Comparison of ENCODE assay signal across 1 fruit fly cellular context in the genomic region with DNA sequence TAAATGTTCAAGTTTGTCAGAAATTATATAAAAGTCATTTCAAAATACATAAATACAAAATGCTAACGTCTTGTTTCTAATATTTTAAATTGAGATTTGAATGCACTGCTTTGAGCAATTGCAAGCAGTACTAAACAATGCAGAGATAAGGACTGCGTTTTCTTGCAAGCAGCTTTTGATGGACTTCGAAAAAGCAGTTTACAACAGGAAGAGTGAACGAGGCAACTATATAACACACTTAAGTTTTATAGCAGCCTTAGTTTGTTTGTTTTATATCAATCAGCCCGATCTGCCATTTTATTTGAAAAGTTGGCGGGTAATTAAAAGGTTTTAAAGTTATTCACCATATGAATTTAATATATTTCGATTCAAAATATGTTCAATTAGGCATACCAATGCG.
TF ChIP-seq lines count a peak whose summit lies in the region.

No protein-coding gene starts in this region.

TF ChIP-seq in whole organism, embryonic, 481 proteins besides CTCF, POLR2A, EP300 and RAD21 (continued from another document and continues in another):
- no peak for TF ChIP-seq yki (optimal IDR thresholded peaks at IDR 0.05; lab: Kevin White, UChicago)
- no peak for TF ChIP-seq Taf1 (GFP tag; IDR thresholded peaks at IDR 0.05; lab: Robert Waterston, UW)
- TF ChIP-seq slbo (GFP tag; IDR thresholded peaks at IDR 0.05; lab: Robert Waterston, UW) = peak; percentile 14; the same call in 1 of the 2 replicates
- TF ChIP-seq CG15696 (tag; optimal IDR thresholded peaks at IDR 0.05; lab: Kevin White, UChicago) = peak; percentile 27
- peak; percentile 37 for TF ChIP-seq CG13624 (GFP tag; optimal IDR thresholded peaks at IDR 0.05; lab: Kevin White, UChicago)
- TF ChIP-seq CG12391 (tag; optimal IDR thresholded peaks at IDR 0.05; lab: Kevin White, UChicago) = peak; percentile 17
- TF ChIP-seq p53 (GFP tag; optimal IDR thresholded peaks at IDR 0.05; lab: Kevin White, UChicago) = no peak
- TF ChIP-seq Ravus (GFP tag; IDR thresholded peaks at IDR 0.05; lab: Robert Waterston, UW) = no peak
- no peak for TF ChIP-seq Fer3 (tag; optimal IDR thresholded peaks at IDR 0.05; lab: Kevin White, UChicago)
- no peak for TF ChIP-seq Tbp (GFP tag; optimal IDR thresholded peaks at IDR 0.05; lab: Kevin White, UChicago)
- TF ChIP-seq CG15269 (tag; optimal IDR thresholded peaks at IDR 0.05; lab: Kevin White, UChicago) = no peak
- no peak for TF ChIP-seq CG8290 (GFP tag; optimal IDR thresholded peaks at IDR 0.05; lab: Kevin White, UChicago)
- TF ChIP-seq CG8290 (tag; optimal IDR thresholded peaks at IDR 0.05; lab: Kevin White, UChicago) = peak; percentile 7 to 75
- no peak for TF ChIP-seq prd (optimal IDR thresholded peaks at IDR 0.05; lab: Kevin White, UChicago)
- TF ChIP-seq prd (GFP tag; IDR thresholded peaks at IDR 0.05; lab: Robert Waterston, UW) = peak; percentile 22; the same call in 1 of the 3 replicates
- TF ChIP-seq pum (GFP tag; optimal IDR thresholded peaks at IDR 0.05; lab: Kevin White, UChicago) = no peak
- TF ChIP-seq CG17829 (tag; optimal IDR thresholded peaks at IDR 0.05; lab: Kevin White, UChicago) = no peak
- TF ChIP-seq slou (GFP tag; optimal IDR thresholded peaks at IDR 0.05; lab: Kevin White, UChicago) = peak; percentile 16
- no peak for TF ChIP-seq cg (GFP tag; optimal IDR thresholded peaks at IDR 0.05; lab: Kevin White, UChicago)
- no peak for TF ChIP-seq crp (GFP tag; optimal IDR thresholded peaks at IDR 0.05; lab: Kevin White, UChicago)
- no peak for TF ChIP-seq cwo (GFP tag; optimal IDR thresholded peaks at IDR 0.05; lab: Kevin White, UChicago)
- no peak for TF ChIP-seq CG1529 (GFP tag; optimal IDR thresholded peaks at IDR 0.05; lab: Kevin White, UChicago)
- peak; percentile 34 for TF ChIP-seq CG12769 (tag; optimal IDR thresholded peaks at IDR 0.05; lab: Kevin White, UChicago)
- peak; percentile 41 for TF ChIP-seq CG11504 (tag; optimal IDR thresholded peaks at IDR 0.05; lab: Kevin White, UChicago)
- peak; percentile 4 for TF ChIP-seq CG9609 (GFP tag; optimal IDR thresholded peaks at IDR 0.05; lab: Kevin White, UChicago)
- TF ChIP-seq oc (tag; optimal IDR thresholded peaks at IDR 0.05; lab: Kevin White, UChicago) = no peak
- no peak for TF ChIP-seq Oli (tag; optimal IDR thresholded peaks at IDR 0.05; lab: Kevin White, UChicago)
- TF ChIP-seq slp2 (GFP tag; optimal IDR thresholded peaks at IDR 0.05; lab: Kevin White, UChicago) = no peak
- no peak for TF ChIP-seq CG1233 (GFP tag; optimal IDR thresholded peaks at IDR 0.05; lab: Kevin White, UChicago)
- TF ChIP-seq CG8478 (optimal IDR thresholded peaks at IDR 0.05; lab: Kevin White, UChicago) = peak; percentile 84
- TF ChIP-seq GATAe (GFP tag; conservative IDR thresholded peaks at IDR 0.05; lab: Robert Waterston, UW) = peak; percentile 94
- TF ChIP-seq disco-r (GFP tag; optimal IDR thresholded peaks at IDR 0.05; lab: Kevin White, UChicago) = no peak
- TF ChIP-seq CG10979 (tag; optimal IDR thresholded peaks at IDR 0.05; lab: Kevin White, UChicago) = no peak
- TF ChIP-seq CG2889 (GFP tag; IDR thresholded peaks at IDR 0.05; lab: Robert Waterston, UW) = no peak
- TF ChIP-seq Hr51 (GFP tag; optimal IDR thresholded peaks at IDR 0.05; lab: Kevin White, UChicago) = no peak
- no peak for TF ChIP-seq lola (GFP tag; optimal IDR thresholded peaks at IDR 0.05; lab: Kevin White, UChicago)
- no peak for TF ChIP-seq Dip2 (GFP tag; IDR thresholded peaks at IDR 0.05; lab: Robert Waterston, UW)
- TF ChIP-seq pzg (GFP tag; optimal IDR thresholded peaks at IDR 0.05; lab: Kevin White, UChicago) = peak; percentile 60
- TF ChIP-seq E2f2 (GFP tag; IDR thresholded peaks at IDR 0.05; lab: Robert Waterston, UW) = peak; percentile 94
- TF ChIP-seq CG33213 (GFP tag; optimal IDR thresholded peaks at IDR 0.05; lab: Kevin White, UChicago) = peak; percentile 51
- TF ChIP-seq CG18476 (GFP tag; optimal IDR thresholded peaks at IDR 0.05; lab: Kevin White, UChicago) = no peak
- peak; percentile 8 for TF ChIP-seq CG2120 (GFP tag; optimal IDR thresholded peaks at IDR 0.05; lab: Kevin White, UChicago)
- TF ChIP-seq stwl (tag; optimal IDR thresholded peaks at IDR 0.05; lab: Kevin White, UChicago) = peak; percentile 99
- TF ChIP-seq CG17385 (GFP tag; optimal IDR thresholded peaks at IDR 0.05; lab: Kevin White, UChicago) = no peak
- TF ChIP-seq CG11456 (GFP tag; IDR thresholded peaks at IDR 0.05; lab: Robert Waterston, UW) = no peak
- TF ChIP-seq Usf (GFP tag; optimal IDR thresholded peaks at IDR 0.05; lab: Kevin White, UChicago) = no peak
- TF ChIP-seq fd3F (GFP tag; optimal IDR thresholded peaks at IDR 0.05; lab: Kevin White, UChicago) = no peak
- no peak for TF ChIP-seq z (GFP tag; IDR thresholded peaks at IDR 0.05; lab: Robert Waterston, UW)
- peak; percentile 44 for TF ChIP-seq CG1603 (tag; optimal IDR thresholded peaks at IDR 0.05; lab: Kevin White, UChicago)
- TF ChIP-seq CG6791 (GFP tag; IDR thresholded peaks at IDR 0.05; lab: Robert Waterston, UW; ENCODE audit: partially characterized antibody) = 0 out of 3 replicates have a peak, but pooled peaks have one; percentile 38
- no peak for TF ChIP-seq CG10565 (GFP tag; optimal IDR thresholded peaks at IDR 0.05; lab: Kevin White, UChicago)
- no peak for TF ChIP-seq en (GFP tag; optimal IDR thresholded peaks at IDR 0.05; lab: Kevin White, UChicago)
- no peak for TF ChIP-seq CG12942 (GFP tag; optimal IDR thresholded peaks at IDR 0.05; lab: Kevin White, UChicago)
- TF ChIP-seq ash1 (GFP tag; optimal IDR thresholded peaks at IDR 0.05; lab: Kevin White, UChicago) = no peak
- TF ChIP-seq Xbp1 (GFP tag; optimal IDR thresholded peaks at IDR 0.05; lab: Kevin White, UChicago) = peak; percentile 24
- TF ChIP-seq CG4360 (GFP tag; IDR thresholded peaks at IDR 0.05; lab: Robert Waterston, UW) = no peak
- no peak for TF ChIP-seq CG15073 (GFP tag; optimal IDR thresholded peaks at IDR 0.05; lab: Kevin White, UChicago)
- TF ChIP-seq CG13894 (tag; optimal IDR thresholded peaks at IDR 0.05; lab: Kevin White, UChicago) = peak; percentile 11
- TF ChIP-seq CoRest (tag; optimal IDR thresholded peaks at IDR 0.05; lab: Kevin White, UChicago) = peak; percentile 79
- peak; percentile 38 for TF ChIP-seq Hr3 (GFP tag; optimal IDR thresholded peaks at IDR 0.05; lab: Kevin White, UChicago)
- peak; percentile 53; the same call in 1 of the 3 replicates for TF ChIP-seq knrl (GFP tag; IDR thresholded peaks at IDR 0.05; lab: Robert Waterston, UW; ENCODE audit: partially characterized antibody)
- peak; percentile 34; the same call in 1 of the 3 replicates for TF ChIP-seq CG17361 (GFP tag; IDR thresholded peaks at IDR 0.05; lab: Robert Waterston, UW)
- TF ChIP-seq org-1 (GFP tag; optimal IDR thresholded peaks at IDR 0.05; lab: Kevin White, UChicago) = no peak
- TF ChIP-seq Spps (tag; optimal IDR thresholded peaks at IDR 0.05; lab: Kevin White, UChicago) = no peak
- TF ChIP-seq Bdp1 (GFP tag; optimal IDR thresholded peaks at IDR 0.05; lab: Kevin White, UChicago) = no peak
- no peak for TF ChIP-seq lab (GFP tag; optimal IDR thresholded peaks at IDR 0.05; lab: Kevin White, UChicago)
- peak; percentile 7 for TF ChIP-seq dm (GFP tag; optimal IDR thresholded peaks at IDR 0.05; lab: Kevin White, UChicago)
- TF ChIP-seq CG3847 (GFP tag; IDR thresholded peaks at IDR 0.05; lab: Robert Waterston, UW) = peak; percentile 40
- peak; percentile 94 for TF ChIP-seq CG10321 (GFP tag; IDR thresholded peaks at IDR 0.05; lab: Robert Waterston, UW)
- TF ChIP-seq B-H2 (GFP tag; optimal IDR thresholded peaks at IDR 0.05; lab: Kevin White, UChicago) = no peak
- no peak for TF ChIP-seq Hmr (GFP tag; optimal IDR thresholded peaks at IDR 0.05; lab: Kevin White, UChicago)
- 0 out of 2 replicates have a peak, but pooled peaks have one; percentile 38 for TF ChIP-seq CG9932 (GFP tag; IDR thresholded peaks at IDR 0.05; lab: Robert Waterston, UW)
- no peak for TF ChIP-seq bowl (GFP tag; IDR thresholded peaks at IDR 0.05; lab: Robert Waterston, UW)
- TF ChIP-seq Ets65A (GFP tag; lab: Kevin White, UChicago) = peak; percentile 99
- TF ChIP-seq br (optimal IDR thresholded peaks at IDR 0.05; lab: Kevin White, UChicago) = no peak
- peak; percentile 17 for TF ChIP-seq Mad (GFP tag; optimal IDR thresholded peaks at IDR 0.05; lab: Kevin White, UChicago)
- no peak for TF ChIP-seq Hmx (GFP tag; optimal IDR thresholded peaks at IDR 0.05; lab: Kevin White, UChicago)
- peak; percentile 100 for TF ChIP-seq CG18011 (GFP tag; optimal IDR thresholded peaks at IDR 0.05; lab: Kevin White, UChicago)
- no peak for TF ChIP-seq CG18599 (GFP tag; optimal IDR thresholded peaks at IDR 0.05; lab: Kevin White, UChicago)
- TF ChIP-seq ems (GFP tag; optimal IDR thresholded peaks at IDR 0.05; lab: Kevin White, UChicago) = no peak
- TF ChIP-seq chn (GFP tag; optimal IDR thresholded peaks at IDR 0.05; lab: Kevin White, UChicago) = no peak
- TF ChIP-seq salm (tag; optimal IDR thresholded peaks at IDR 0.05; lab: Kevin White, UChicago) = no peak
- TF ChIP-seq grau (tag; optimal IDR thresholded peaks at IDR 0.05; lab: Kevin White, UChicago) = peak; percentile 26
- no peak for TF ChIP-seq CG7987 (GFP tag; optimal IDR thresholded peaks at IDR 0.05; lab: Kevin White, UChicago)
- TF ChIP-seq Lpt (GFP tag; optimal IDR thresholded peaks at IDR 0.05; lab: Kevin White, UChicago) = no peak
- peak; percentile 21 for TF ChIP-seq Ssrp (tag; optimal IDR thresholded peaks at IDR 0.05; lab: Kevin White, UChicago)
- TF ChIP-seq dmrt11E (tag; optimal IDR thresholded peaks at IDR 0.05; lab: Kevin White, UChicago) = no peak
- TF ChIP-seq CG5180 (GFP tag; optimal IDR thresholded peaks at IDR 0.05; lab: Kevin White, UChicago) = no peak
- peak; percentile 66 for TF ChIP-seq sens (GFP tag; lab: Kevin White, UChicago)
- peak; percentile 12 for TF ChIP-seq sug (tag; optimal IDR thresholded peaks at IDR 0.05; lab: Kevin White, UChicago)
- no peak for TF ChIP-seq her (GFP tag; optimal IDR thresholded peaks at IDR 0.05; lab: Kevin White, UChicago)
- peak; percentile 15 for TF ChIP-seq CG8944 (GFP tag; optimal IDR thresholded peaks at IDR 0.05; lab: Kevin White, UChicago)
- peak in 1 of 2 experiments; percentile 30 for TF ChIP-seq Eip74EF (GFP tag; optimal IDR thresholded peaks at IDR 0.05; lab: Kevin White, UChicago)
- no peak for TF ChIP-seq CG6689 (GFP tag; IDR thresholded peaks at IDR 0.05; lab: Robert Waterston, UW)
- TF ChIP-seq ase (GFP tag; IDR thresholded peaks at IDR 0.05; lab: Robert Waterston, UW) = no peak
- 0 out of 2 replicates have a peak, but pooled peaks have one; percentile 10 for TF ChIP-seq amos (GFP tag; IDR thresholded peaks at IDR 0.05; lab: Robert Waterston, UW; ENCODE audit: partially characterized antibody)
- TF ChIP-seq eyg (GFP tag; optimal IDR thresholded peaks at IDR 0.05; lab: Kevin White, UChicago) = no peak
- peak; percentile 4; the same call in 1 of the 2 replicates for TF ChIP-seq sisA (GFP tag; IDR thresholded peaks at IDR 0.05; lab: Robert Waterston, UW)
- peak; percentile 59 for TF ChIP-seq grn (GFP tag; optimal IDR thresholded peaks at IDR 0.05; lab: Kevin White, UChicago)
- TF ChIP-seq Hr78 (GFP tag; optimal IDR thresholded peaks at IDR 0.05; lab: Kevin White, UChicago) = no peak
- TF ChIP-seq sqz (GFP tag; optimal IDR thresholded peaks at IDR 0.05; lab: Kevin White, UChicago) = no peak
- peak; percentile 5 for TF ChIP-seq Sry-δ (GFP tag; optimal IDR thresholded peaks at IDR 0.05; lab: Kevin White, UChicago)
- TF ChIP-seq CG13296 (GFP tag; optimal IDR thresholded peaks at IDR 0.05; lab: Kevin White, UChicago) = no peak
- no peak for TF ChIP-seq Blimp-1 (GFP tag; optimal IDR thresholded peaks at IDR 0.05; lab: Kevin White, UChicago)
- peak; percentile 29 for TF ChIP-seq gro (GFP tag; optimal IDR thresholded peaks at IDR 0.05; lab: Kevin White, UChicago)
- TF ChIP-seq Bgb (GFP tag; IDR thresholded peaks at IDR 0.05; lab: Robert Waterston, UW; ENCODE audit: partially characterized antibody) = peak; percentile 38
- peak; percentile 34 for TF ChIP-seq CG14710 (tag; optimal IDR thresholded peaks at IDR 0.05; lab: Kevin White, UChicago)
- TF ChIP-seq CG9215 (GFP tag; IDR thresholded peaks at IDR 0.05; lab: Robert Waterston, UW) = no peak
- TF ChIP-seq CG14014 (GFP tag; IDR thresholded peaks at IDR 0.05; lab: Robert Waterston, UW) = no peak
- TF ChIP-seq Rfx (GFP tag; IDR thresholded peaks at IDR 0.05; lab: Robert Waterston, UW) = no peak; the same call in 1 of the 2 replicates
- TF ChIP-seq HLH4C (GFP tag; IDR thresholded peaks at IDR 0.05; lab: Robert Waterston, UW; ENCODE audit: partially characterized antibody) = no peak
- peak; percentile 69 for TF ChIP-seq Ets97D (GFP tag; optimal IDR thresholded peaks at IDR 0.05; lab: Kevin White, UChicago)
- TF ChIP-seq CG18262 (tag; optimal IDR thresholded peaks at IDR 0.05; lab: Kevin White, UChicago) = no peak
- no peak for TF ChIP-seq bigmax (GFP tag; optimal IDR thresholded peaks at IDR 0.05; lab: Kevin White, UChicago)
- TF ChIP-seq nerfin-2 (GFP tag; IDR thresholded peaks at IDR 0.05; lab: Robert Waterston, UW; ENCODE audit: partially characterized antibody) = no peak
- peak; percentile 59; the same call in 1 of the 3 replicates for TF ChIP-seq Opbp (GFP tag; IDR thresholded peaks at IDR 0.05; lab: Robert Waterston, UW; ENCODE audit: partially characterized antibody)
- no peak for TF ChIP-seq CG9437 (GFP tag; optimal IDR thresholded peaks at IDR 0.05; lab: Kevin White, UChicago)
- no peak for TF ChIP-seq pho (GFP tag; optimal IDR thresholded peaks at IDR 0.05; lab: Kevin White, UChicago)
- TF ChIP-seq CG1602 (GFP tag; optimal IDR thresholded peaks at IDR 0.05; lab: Kevin White, UChicago) = no peak
- TF ChIP-seq CG2199 (GFP tag; IDR thresholded peaks at IDR 0.05; lab: Robert Waterston, UW) = peak; percentile 90; the same call in 2 of the 3 replicates
- no peak for TF ChIP-seq hb (GFP tag; IDR thresholded peaks at IDR 0.05; lab: Robert Waterston, UW; ENCODE audit: partially characterized antibody)
- TF ChIP-seq ATbp (GFP tag; optimal IDR thresholded peaks at IDR 0.05; lab: Kevin White, UChicago) = no peak
- no peak for TF ChIP-seq Hey (tag; optimal IDR thresholded peaks at IDR 0.05; lab: Kevin White, UChicago)
- TF ChIP-seq wdn (GFP tag; IDR thresholded peaks at IDR 0.05; lab: Robert Waterston, UW) = no peak
- peak; percentile 69 for TF ChIP-seq Med (GFP tag; lab: Kevin White, UChicago)
- TF ChIP-seq CG1832 (GFP tag; optimal IDR thresholded peaks at IDR 0.05; lab: Kevin White, UChicago) = peak; percentile 52
- no peak for TF ChIP-seq CG2116 (GFP tag; optimal IDR thresholded peaks at IDR 0.05; lab: Kevin White, UChicago)
- TF ChIP-seq Atf6 (GFP tag; IDR thresholded peaks at IDR 0.05; lab: Robert Waterston, UW) = no peak
- no peak for TF ChIP-seq CG32532 (GFP tag; IDR thresholded peaks at IDR 0.05; lab: Robert Waterston, UW)
- TF ChIP-seq Dbx (GFP tag; IDR thresholded peaks at IDR 0.05; lab: Robert Waterston, UW) = no peak
